Fruit fly (Drosophila melanogaster): Measurements from ENCODE around the gene crq.

dm6 chr2L:496841-497240, 44.0 kb upstream of the crq start:
- TF ChIP-seq EcR (GFP tag; optimal IDR thresholded peaks at IDR 0.05) = no peak
- no peak for TF ChIP-seq psq (optimal IDR thresholded peaks at IDR 0.05)
- no peak for TF ChIP-seq pan (optimal IDR thresholded peaks at IDR 0.05)
- no peak for TF ChIP-seq usp (GFP tag; optimal IDR thresholded peaks at IDR 0.05)
- TF ChIP-seq CG8478 (optimal IDR thresholded peaks at IDR 0.05) = no peak
- no peak for TF ChIP-seq Dll (optimal IDR thresholded peaks at IDR 0.05)
